Worm (Caenorhabditis elegans) whole organism, L1 larva: Measurements from ENCODE around the gene frh-1.

Experiments used
- aha-1 ChIP-seq: fragments of 150-350 bp; optimal IDR thresholded peaks from 2 replicates; lab custom pipeline; 2014; ENCODE audit warnings: missing biosample characterization, missing genetic modification characterization
- ceh-63 ChIP-seq: fragments of 200-800 bp; sonication (Bioruptor generic); optimal IDR thresholded peaks from 2 replicates; lab custom pipeline; 2018; ENCODE audit warnings: mild to moderate bottlenecking, missing genetic modification characterization, missing compliant biosample characterization
- efl-1 ChIP-seq, 4 experiments: fragments of 150-350 bp; optimal IDR thresholded peaks in 3 of 4; peaks in 1 of 4; 1 replicate in 1 of 4; 2 replicates in 3 of 4; lab custom pipeline; 2014; ENCODE audit warnings: missing biosample characterization in 2 of 4, missing genetic modification characterization in 2 of 4, missing genetic modification reagents in 2 of 4
- mdl-1 ChIP-seq, 2 experiments: fragments of 150-350 bp; optimal IDR thresholded peaks; 2 replicates each; lab custom pipeline; 2014 to 2017; ENCODE audit warnings: missing biosample characterization in 2 of 2, missing genetic modification characterization in 2 of 2, inconsistent platforms in 1 of 2
- nhr-11 ChIP-seq: fragments of 150-350 bp; optimal IDR thresholded peaks from 2 replicates; lab custom pipeline; 2014; ENCODE audit warnings: missing biosample characterization, missing genetic modification characterization
- nhr-71 ChIP-seq: sonication (generic microtip); optimal IDR thresholded peaks from 2 replicates; lab custom pipeline; 2016; ENCODE audit warnings: mild to moderate bottlenecking, missing genetic modification characterization, moderate library complexity, missing compliant biosample characterization
- nhr-77 ChIP-seq: fragments of 150-350 bp; optimal IDR thresholded peaks from 2 replicates; lab custom pipeline; 2014; ENCODE audit warnings: missing biosample characterization, missing genetic modification characterization
- skn-1 ChIP-seq: fragments of 150-350 bp; optimal IDR thresholded peaks from 2 replicates; lab custom pipeline; 2014; ENCODE audit warnings: missing biosample characterization, missing genetic modification characterization
- snpc-4 ChIP-seq: fragments of 150-350 bp; optimal IDR thresholded peaks from 2 replicates; lab custom pipeline; 2014; ENCODE audit warnings: missing biosample characterization, missing genetic modification characterization

DNA sequence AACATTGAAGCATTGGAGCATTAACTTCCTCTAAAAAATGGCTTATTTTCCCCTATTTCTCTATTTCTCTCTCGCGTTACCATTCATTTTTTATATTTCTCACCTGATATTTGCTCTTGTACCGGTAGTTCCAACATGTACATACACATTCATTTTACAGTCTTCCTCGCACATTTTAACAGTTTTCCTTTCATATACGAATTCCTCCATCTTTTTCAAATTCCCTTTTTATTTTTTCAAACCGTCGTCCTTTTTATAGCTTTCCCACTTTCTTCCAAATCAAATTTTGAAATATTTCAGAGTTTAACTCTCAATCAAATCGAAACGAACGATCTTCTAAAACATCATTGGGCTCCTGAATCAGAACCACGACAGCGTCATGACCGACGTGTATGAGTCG is 33.0 kb upstream of the frh-1 start, which contains the start of gene rfip-1:
- TF ChIP-seq mdl-1 (tag; optimal IDR thresholded peaks at IDR 0.05; lab: Kevin White, UChicago) (no peak), aha-1 (tag; lab: Kevin White, UChicago) (no peak), nhr-71 (tag; lab: Kevin White, UChicago) (no peak), ceh-63 (GFP tag; lab: Kevin White, UChicago) (no peak), skn-1 (tag; lab: Kevin White, UChicago) (no peak), nhr-77 (tag; lab: Kevin White, UChicago) (no peak), nhr-11 (tag; lab: Kevin White, UChicago) (no peak), snpc-4 (tag; lab: Kevin White, UChicago) (no peak), efl-1 (optimal IDR thresholded peaks at IDR 0.05; lab: Kevin White, UChicago) (no peak), efl-1 (GFP tag; optimal IDR thresholded peaks at IDR 0.05 in 1 of 2; lab: Kevin White, UChicago) (no peak)
